Worm (Caenorhabditis elegans): ENCODE results near the gene F07E5.12.

ce11 chrII:2051372-2051771 lies 16.4 kb upstream of the F07E5.12 start, which contains the start of gene fbxb-35:
- TF ChIP-seq tra-1 (GFP tag; IDR thresholded peaks at IDR 0.05) = no peak
- TF ChIP-seq ZK546.5 (tag; optimal IDR thresholded peaks at IDR 0.05) = no peak
- no peak for TF ChIP-seq nhr-111 (GFP tag; optimal IDR thresholded peaks at IDR 0.05)
- no peak for TF ChIP-seq tag-97 (GFP tag; IDR thresholded peaks at IDR 0.05)
- TF ChIP-seq unc-39 (tag; optimal IDR thresholded peaks at IDR 0.05) = no peak
- no peak for TF ChIP-seq pqm-1 (tag; optimal IDR thresholded peaks at IDR 0.05)
- no peak for TF ChIP-seq nhr-77 (tag; optimal IDR thresholded peaks at IDR 0.05)
- no peak for TF ChIP-seq rbr-2 (tag; optimal IDR thresholded peaks at IDR 0.05)
- TF ChIP-seq dpl-1 (GFP tag; optimal IDR thresholded peaks at IDR 0.05) = no peak
- TF ChIP-seq unc-62 (GFP tag; optimal IDR thresholded peaks at IDR 0.05 in 1 of 2) = no peak
- no peak for TF ChIP-seq unc-62 (tag; optimal IDR thresholded peaks at IDR 0.05)
- no peak for TF ChIP-seq cey-2 (tag; optimal IDR thresholded peaks at IDR 0.05; ENCODE audit: borderline replicate concordance, insufficient read depth)
